Fruit fly (Drosophila melanogaster) whole organism, prepupa: ENCODE measurements around the gene CG32192.

ENCODE experiments used
- Blimp-1 ChIP-seq: fragments of 200-800 bp; sonication (Bioruptor generic); optimal IDR thresholded peaks from 3 replicates; lab custom pipeline; 2017; ENCODE audit warnings: missing biosample characterization, missing genetic modification characterization, mild to moderate bottlenecking, moderate library complexity, missing genetic modification reagents
- CG10631 ChIP-seq: fragments of 200-800 bp; sonication (Bioruptor generic); optimal IDR thresholded peaks from 2 replicates; lab custom pipeline; 2016; ENCODE audit warnings: missing biosample characterization, missing genetic modification characterization
- CG10669 ChIP-seq: fragments of 200-800 bp; sonication (Bioruptor generic); optimal IDR thresholded peaks from 3 replicates; lab custom pipeline; 2018; ENCODE audit warnings: missing biosample characterization, mild to moderate bottlenecking, missing genetic modification characterization, moderate library complexity
- CG11294 ChIP-seq: fragments of 200-800 bp; sonication (Bioruptor generic); IDR thresholded peaks from 2 replicates; pipeline ENCODE4 v1.3.6; 2022; ENCODE audit warnings: missing biosample characterization, missing genetic modification characterization
- CG15336 ChIP-seq: fragments of 200-800 bp; sonication (Bioruptor generic); IDR thresholded peaks from 2 replicates; pipeline ENCODE4 v1.3.6; 2022; ENCODE audit warnings: missing biosample characterization, missing genetic modification characterization
- CG1621 ChIP-seq: fragments of 200-800 bp; sonication (Bioruptor generic); optimal IDR thresholded peaks from 3 replicates; lab custom pipeline; 2018; ENCODE audit warnings: missing biosample characterization, mild to moderate bottlenecking, missing genetic modification characterization
- CG16779 ChIP-seq: fragments of 200-800 bp; sonication (Bioruptor generic); optimal IDR thresholded peaks from 3 replicates; lab custom pipeline; 2017; ENCODE audit warnings: missing biosample characterization, mild to moderate bottlenecking, missing genetic modification characterization
- CG3032 ChIP-seq: fragments of 200-800 bp; optimal IDR thresholded peaks from 2 replicates; lab custom pipeline; 2019; ENCODE audit warnings: missing biosample characterization, mild to moderate bottlenecking, missing genetic modification characterization, moderate library complexity
- CG34406 ChIP-seq: fragments of 200-800 bp; sonication (Bioruptor generic); optimal IDR thresholded peaks from 3 replicates; lab custom pipeline; 2016; ENCODE audit warnings: missing biosample characterization, missing genetic modification characterization
- CG3919 ChIP-seq: fragments of 200-800 bp; sonication (Bioruptor generic); optimal IDR thresholded peaks from 3 replicates; lab custom pipeline; 2016; ENCODE audit warnings: missing biosample characterization, missing genetic modification characterization
- CG6163 ChIP-seq: fragments of 200-800 bp; sonication (Bioruptor generic); IDR thresholded peaks from 3 replicates; pipeline ENCODE4 v1.3.6; 2022; ENCODE audit warnings: missing biosample characterization, missing genetic modification characterization
- CG6792 ChIP-seq: fragments of 200-800 bp; sonication (Bioruptor generic); optimal IDR thresholded peaks from 3 replicates; lab custom pipeline; 2016; ENCODE audit warnings: missing biosample characterization, missing genetic modification characterization
- CG6808 ChIP-seq: fragments of 200-800 bp; sonication (Bioruptor generic); optimal IDR thresholded peaks from 3 replicates; lab custom pipeline; 2017; ENCODE audit warnings: missing biosample characterization, missing genetic modification characterization, mild to moderate bottlenecking, moderate library complexity, missing genetic modification reagents
- CG6854 ChIP-seq: fragments of 200-800 bp; sonication (Bioruptor generic); optimal IDR thresholded peaks from 2 replicates; lab custom pipeline; 2017; ENCODE audit warnings: missing biosample characterization, mild to moderate bottlenecking, missing genetic modification characterization
- CG8119 ChIP-seq: fragments of 200-800 bp; sonication (Bioruptor generic); IDR thresholded peaks from 3 replicates; pipeline ENCODE4 v1.3.6; 2022; ENCODE audit warnings: missing biosample characterization, missing genetic modification characterization
- CG8319 ChIP-seq: fragments of 200-800 bp; sonication (Bioruptor generic); optimal IDR thresholded peaks from 3 replicates; lab custom pipeline; 2016; ENCODE audit warnings: missing biosample characterization, missing genetic modification characterization
- Eip75B ChIP-seq: fragments of 200-800 bp; sonication (Bioruptor generic); optimal IDR thresholded peaks from 3 replicates; lab custom pipeline; 2016; ENCODE audit warnings: missing biosample characterization, missing genetic modification characterization
- Eip78C ChIP-seq: fragments of 200-800 bp; sonication (Bioruptor generic); peaks from one replicate; lab custom pipeline; 2016; ENCODE audit warnings: missing biosample characterization, missing genetic modification characterization
- Eip93F ChIP-seq: fragments of 200-800 bp; sonication (Bioruptor generic); optimal IDR thresholded peaks from 2 replicates; lab custom pipeline; 2016; ENCODE audit warnings: missing biosample characterization, mild to moderate bottlenecking, missing genetic modification characterization
- Ets21C ChIP-seq: fragments of 200-800 bp; sonication (Bioruptor generic); optimal IDR thresholded peaks from 3 replicates; lab custom pipeline; 2016; ENCODE audit warnings: missing biosample characterization, missing genetic modification characterization
- Ets96B ChIP-seq: fragments of 200-800 bp; optimal IDR thresholded peaks from 2 replicates; lab custom pipeline; 2019; ENCODE audit warnings: missing biosample characterization, mild to moderate bottlenecking, missing genetic modification characterization, moderate library complexity
- Gug ChIP-seq: fragments of 200-800 bp; sonication (Bioruptor generic); IDR thresholded peaks from 2 replicates; pipeline ENCODE4 v1.3.6; 2022; ENCODE audit warnings: missing biosample characterization, missing genetic modification characterization
- Hr4 ChIP-seq: fragments of 200-800 bp; sonication (Bioruptor generic); optimal IDR thresholded peaks from 3 replicates; lab custom pipeline; 2016; ENCODE audit warnings: missing biosample characterization, missing genetic modification characterization
- Lpt ChIP-seq: fragments of 200-800 bp; sonication (Bioruptor generic); optimal IDR thresholded peaks from 3 replicates; lab custom pipeline; 2016; ENCODE audit warnings: missing biosample characterization, missing genetic modification characterization
- Met ChIP-seq: fragments of 200-800 bp; sonication (Bioruptor generic); optimal IDR thresholded peaks from 3 replicates; lab custom pipeline; 2016; ENCODE audit warnings: missing biosample characterization, missing genetic modification characterization
- Smox ChIP-seq: fragments of 200-800 bp; sonication (Bioruptor generic); optimal IDR thresholded peaks from 3 replicates; lab custom pipeline; 2016; ENCODE audit warnings: missing biosample characterization, missing genetic modification characterization
- Sox102F ChIP-seq: fragments of 200-800 bp; sonication (Bioruptor generic); optimal IDR thresholded peaks from 2 replicates; lab custom pipeline; 2016; ENCODE audit warnings: missing biosample characterization, mild to moderate bottlenecking, missing genetic modification characterization
- Sox14 ChIP-seq: fragments of 200-800 bp; sonication (Bioruptor generic); optimal IDR thresholded peaks from 3 replicates; lab custom pipeline; 2016; ENCODE audit warnings: missing biosample characterization, missing genetic modification characterization
- achi ChIP-seq: fragments of 200-800 bp; sonication (Bioruptor generic); optimal IDR thresholded peaks from 3 replicates; lab custom pipeline; 2016; ENCODE audit warnings: missing biosample characterization, missing genetic modification characterization
- acj6 ChIP-seq: fragments of 200-800 bp; sonication (Bioruptor generic); optimal IDR thresholded peaks from 3 replicates; lab custom pipeline; 2016; ENCODE audit warnings: missing biosample characterization, missing genetic modification characterization
- cyc ChIP-seq: fragments of 200-800 bp; sonication (Bioruptor generic); optimal IDR thresholded peaks from 3 replicates; lab custom pipeline; 2016; ENCODE audit warnings: missing biosample characterization, missing genetic modification characterization
- eg ChIP-seq: fragments of 200-800 bp; sonication (Bioruptor generic); IDR thresholded peaks from 3 replicates; pipeline ENCODE4 v1.3.6; 2022; ENCODE audit warnings: missing biosample characterization, missing genetic modification characterization
- esn ChIP-seq: fragments of 200-800 bp; sonication (Bioruptor generic); optimal IDR thresholded peaks from 2 replicates; lab custom pipeline; 2016; ENCODE audit warnings: missing biosample characterization, mild to moderate bottlenecking, missing genetic modification characterization, moderate library complexity
- fd59A ChIP-seq: fragments of 200-800 bp; sonication (Bioruptor generic); optimal IDR thresholded peaks from 2 replicates; lab custom pipeline; 2017; ENCODE audit warnings: missing biosample characterization, mild to moderate bottlenecking, missing genetic modification characterization, missing genetic modification reagents
- fd85E ChIP-seq: fragments of 200-800 bp; sonication (Bioruptor generic); optimal IDR thresholded peaks from 3 replicates; lab custom pipeline; 2016; ENCODE audit warnings: missing biosample characterization, missing genetic modification characterization
- fkh ChIP-seq: fragments of 200-800 bp; sonication (Bioruptor generic); optimal IDR thresholded peaks from 3 replicates; lab custom pipeline; 2017; ENCODE audit warnings: missing biosample characterization, mild to moderate bottlenecking, missing genetic modification characterization, moderate library complexity
- lz ChIP-seq: fragments of 200-800 bp; sonication (Bioruptor generic); optimal IDR thresholded peaks from 3 replicates; lab custom pipeline; 2016; ENCODE audit warnings: missing biosample characterization, missing genetic modification characterization
- pdm3 ChIP-seq: fragments of 200-800 bp; sonication (Bioruptor generic); optimal IDR thresholded peaks from 3 replicates; lab custom pipeline; 2016; ENCODE audit warnings: missing biosample characterization, missing genetic modification characterization
- salr ChIP-seq, 2 experiments: fragments of 200-800 bp; sonication (Bioruptor generic); optimal IDR thresholded peaks; 3 replicates each; lab custom pipeline; 2016 to 2018; ENCODE audit warnings: missing biosample characterization in 2 of 2, missing genetic modification characterization in 2 of 2, mild to moderate bottlenecking in 1 of 2
- spab ChIP-seq: fragments of 200-800 bp; sonication (Bioruptor generic); optimal IDR thresholded peaks from 2 replicates; lab custom pipeline; 2017; ENCODE audit warnings: missing biosample characterization, mild to moderate bottlenecking, missing genetic modification characterization, missing genetic modification reagents
- ss ChIP-seq, 2 experiments: fragments of 200-800 bp; sonication (Bioruptor generic); optimal IDR thresholded peaks; 2 replicates in 1 of 2; 3 replicates in 1 of 2; lab custom pipeline; 2017 to 2018; ENCODE audit warnings: mild to moderate bottlenecking in 2 of 2, missing biosample characterization in 2 of 2, missing genetic modification characterization in 2 of 2, moderate library complexity in 1 of 2
- svp ChIP-seq: fragments of 200-800 bp; sonication (Bioruptor generic); peaks from one replicate; lab custom pipeline; 2016; ENCODE audit warnings: missing biosample characterization, missing genetic modification characterization
- vri ChIP-seq: fragments of 200-800 bp; sonication (Bioruptor generic); optimal IDR thresholded peaks from 3 replicates; lab custom pipeline; 2016; ENCODE audit warnings: missing biosample characterization, mild to moderate bottlenecking, missing genetic modification characterization

The CG32192 gene

dm6 chr3L:18005055-18005874 is 34.9 kb upstream of the CG32192 start (continued):
- peak; percentile 76 for TF ChIP-seq CG16779 (tag; lab: Kevin White, UChicago)
- no peak for TF ChIP-seq Blimp-1 (GFP tag; lab: Kevin White, UChicago)
- peak; percentile 89 for TF ChIP-seq Sox14 (GFP tag; lab: Kevin White, UChicago)
- TF ChIP-seq Lpt (GFP tag; lab: Kevin White, UChicago): peak; percentile 84
- peak; percentile 77 for TF ChIP-seq CG1621 (tag; lab: Kevin White, UChicago)
- TF ChIP-seq cyc (GFP tag; lab: Kevin White, UChicago): peak; percentile 49
- TF ChIP-seq pdm3 (GFP tag; lab: Kevin White, UChicago): peak; percentile 90
- TF ChIP-seq CG6792 (GFP tag; lab: Kevin White, UChicago): peak; percentile 76
- no peak for TF ChIP-seq Eip93F (GFP tag; lab: Kevin White, UChicago)
- peak; percentile 96 for TF ChIP-seq svp (GFP tag; lab: Kevin White, UChicago)

DNA sequence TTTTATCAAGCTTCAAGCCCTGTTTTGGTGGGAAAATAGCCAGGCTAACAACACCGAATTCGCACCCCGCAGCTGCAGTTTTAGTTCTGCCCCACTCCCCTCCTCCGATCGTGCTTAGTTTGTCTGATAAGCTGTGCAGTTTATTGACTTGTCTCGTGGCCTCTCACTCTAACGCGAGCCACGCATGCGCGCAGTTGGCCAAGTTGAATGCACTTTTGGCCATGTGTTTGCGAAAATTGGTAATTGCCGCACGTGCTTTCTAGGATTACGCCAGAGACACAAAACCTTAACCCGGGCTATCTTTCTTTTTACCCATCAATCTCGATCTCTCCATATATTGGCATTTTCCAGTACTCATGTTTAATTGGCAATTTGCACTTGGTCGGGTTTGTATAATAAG is 33.8 kb upstream of the CG32192 start:
- TF ChIP-seq lz (GFP tag; lab: Kevin White, UChicago) (no peak), CG15336 (no peak), CG6792 (GFP tag; lab: Kevin White, UChicago) (no peak), CG8319 (GFP tag; lab: Kevin White, UChicago) (no peak), Ets21C (no peak), CG10631 (GFP tag; lab: Kevin White, UChicago) (no peak), Ets96B (tag; lab: Kevin White, UChicago) (no peak), ss (GFP tag; optimal IDR thresholded peaks at IDR 0.05; lab: Kevin White, UChicago) (no peak), eg (GFP tag; lab: Robert Waterston, UW) (no peak), Eip78C (GFP tag; lab: Kevin White, UChicago) (no peak), fd59A (no peak), acj6 (GFP tag; lab: Kevin White, UChicago) (no peak), CG10669 (no peak), CG3919 (GFP tag; lab: Kevin White, UChicago) (no peak), Eip75B (no peak)

DNA sequence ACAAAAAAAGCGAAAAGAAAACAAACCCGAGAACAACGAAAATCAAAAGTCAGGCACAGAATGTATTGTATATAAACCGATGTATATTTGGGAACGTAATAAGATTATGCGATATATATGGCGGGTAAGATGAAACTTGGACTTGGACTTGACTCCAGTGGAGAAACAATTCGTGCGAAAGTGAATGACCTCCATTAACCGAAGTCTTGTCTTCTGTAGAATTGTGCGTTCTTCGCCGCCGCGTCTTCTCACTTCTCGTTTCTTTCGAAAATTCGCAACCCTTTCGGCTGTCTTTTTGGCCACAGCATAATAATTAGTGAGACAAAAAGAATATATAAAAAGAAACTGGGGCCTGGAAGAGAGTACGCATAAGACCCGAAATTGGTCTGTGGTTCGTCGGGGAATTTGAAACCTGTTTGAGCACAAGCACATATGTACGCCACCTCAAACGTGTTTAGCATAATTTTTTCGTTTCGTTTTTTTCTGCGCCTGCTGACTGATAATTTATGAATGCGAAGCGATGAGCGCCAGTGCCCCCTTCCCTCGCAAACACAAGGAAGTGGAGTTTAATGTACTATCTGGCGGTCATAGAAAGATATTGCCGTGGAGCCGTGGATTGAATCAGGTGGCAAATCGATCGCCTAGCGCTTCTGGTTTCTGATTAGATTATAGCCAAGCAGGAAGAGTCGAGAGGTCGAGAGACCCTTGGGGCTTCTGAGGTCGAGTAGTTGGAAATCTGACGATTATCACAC is 32.5 kb upstream of the CG32192 start:
- TF ChIP-seq Lpt (GFP tag; lab: Kevin White, UChicago) (no peak), vri (GFP tag; lab: Kevin White, UChicago) (peak; percentile 66), CG8119 (GFP tag; lab: Robert Waterston, UW) (no peak), Sox102F (peak; percentile 61), acj6 (GFP tag; lab: Kevin White, UChicago) (no peak), fd85E (no peak), spab (GFP tag; lab: Kevin White, UChicago) (no peak), Smox (GFP tag; lab: Kevin White, UChicago) (peak; percentile 5), fkh (no peak), fd59A (no peak), CG6163 (GFP tag; lab: Robert Waterston, UW) (peak; percentile 19; the same call in 1 of the 3 replicates), CG16779 (tag; lab: Kevin White, UChicago) (no peak), achi (GFP tag; lab: Kevin White, UChicago) (no peak), Met (GFP tag; lab: Kevin White, UChicago) (peak; percentile 43), salr (GFP tag; optimal IDR thresholded peaks at IDR 0.05; lab: Kevin White, UChicago) (no peak), pdm3 (GFP tag; lab: Kevin White, UChicago) (no peak), CG6808 (no peak), Ets96B (tag; lab: Kevin White, UChicago) (no peak), svp (GFP tag; lab: Kevin White, UChicago) (peak; percentile 57), Blimp-1 (GFP tag; lab: Kevin White, UChicago) (peak; percentile 93), CG10669 (no peak), Gug (no peak), Eip93F (GFP tag; lab: Kevin White, UChicago) (peak; percentile 41), CG34406 (GFP tag; lab: Kevin White, UChicago) (no peak), CG3032 (tag; lab: Kevin White, UChicago) (no peak), CG10631 (GFP tag; lab: Kevin White, UChicago) (no peak), CG6854 (peak; percentile 17), CG3919 (GFP tag; lab: Kevin White, UChicago) (no peak), esn (GFP tag; lab: Kevin White, UChicago) (no peak), Eip78C (GFP tag; lab: Kevin White, UChicago) (peak; percentile 17), CG11294 (GFP tag; lab: Robert Waterston, UW) (no peak), eg (GFP tag; lab: Robert Waterston, UW) (no peak), Hr4 (GFP tag; lab: Kevin White, UChicago) (no peak)
- TF ChIP-seq, all 60 proteins: peak for 10
